Worm (Caenorhabditis elegans) whole organism, L3 larva: ENCODE measurements around the gene srm-3.

ENCODE experiments used
- aly-2 ChIP-seq: fragments of 150-350 bp; optimal IDR thresholded peaks from 2 replicates; lab custom pipeline; 2014; ENCODE audit warnings: missing biosample characterization, missing genetic modification characterization
- ceh-28 ChIP-seq: fragments of 150-350 bp; optimal IDR thresholded peaks from 2 replicates; lab custom pipeline; 2014; ENCODE audit warnings: missing biosample characterization, missing genetic modification reagents, missing genetic modification characterization
- ceh-9 ChIP-seq: sonication (generic microtip); optimal IDR thresholded peaks from 2 replicates; lab custom pipeline; 2018; ENCODE audit warnings: missing biosample characterization, missing genetic modification characterization
- daf-12 ChIP-seq: fragments of 150-350 bp; optimal IDR thresholded peaks from 2 replicates; lab custom pipeline; 2014; ENCODE audit warnings: missing biosample characterization, missing genetic modification reagents, missing genetic modification characterization
- egl-27 ChIP-seq: sonication (generic microtip); optimal IDR thresholded peaks from 4 replicates; lab custom pipeline; 2017; ENCODE audit warnings: missing biosample characterization, missing genetic modification reagents, missing genetic modification characterization
- elt-1 ChIP-seq: fragments of 150-350 bp; optimal IDR thresholded peaks from 2 replicates; lab custom pipeline; 2014; ENCODE audit warnings: missing biosample characterization, missing genetic modification characterization
- eor-1 ChIP-seq, 2 experiments: fragments of 150-350 bp; optimal IDR thresholded peaks; 2 replicates each; lab custom pipeline; 2014 to 2018; ENCODE audit warnings: missing biosample characterization in 2 of 2, missing genetic modification characterization in 2 of 2
- hmg-11 ChIP-seq: sonication (generic microtip); optimal IDR thresholded peaks from 2 replicates; lab custom pipeline; 2016; ENCODE audit warnings: missing genetic modification characterization, missing compliant biosample characterization
- lin-15B ChIP-seq: fragments of 150-350 bp; optimal IDR thresholded peaks from 2 replicates; lab custom pipeline; 2014; ENCODE audit warnings: missing biosample characterization, missing genetic modification characterization
- lin-39 ChIP-seq: fragments of 150-350 bp; optimal IDR thresholded peaks from 2 replicates; lab custom pipeline; 2018; ENCODE audit warnings: missing biosample characterization, missing genetic modification reagents, missing genetic modification characterization
- lsy-12 ChIP-seq: sonication (generic microtip); optimal IDR thresholded peaks from 2 replicates; lab custom pipeline; 2016; ENCODE audit warnings: mild to moderate bottlenecking, missing genetic modification characterization, missing compliant biosample characterization
- mml-1 ChIP-seq: fragments of 150-350 bp; sonication (generic microtip); optimal IDR thresholded peaks from 3 replicates; lab custom pipeline; 2014; ENCODE audit warnings: missing biosample characterization, missing genetic modification characterization
- nfya-1 ChIP-seq: sonication (generic microtip); optimal IDR thresholded peaks from 2 replicates; lab custom pipeline; 2017; ENCODE audit warnings: missing genetic modification characterization, mild to moderate bottlenecking, missing compliant biosample characterization, antibody characterized with exemption, moderate library complexity; ENCODE audit not compliant: insufficient read depth
- nhr-23 ChIP-seq: fragments of 150-350 bp; optimal IDR thresholded peaks from 2 replicates; lab custom pipeline; 2014; ENCODE audit warnings: missing biosample characterization, missing genetic modification reagents, missing genetic modification characterization
- nhr-237 ChIP-seq: fragments of 150-350 bp; optimal IDR thresholded peaks from 2 replicates; lab custom pipeline; 2014; ENCODE audit warnings: missing biosample characterization, missing genetic modification characterization
- nhr-25 ChIP-seq: sonication (generic microtip); optimal IDR thresholded peaks from 2 replicates; lab custom pipeline; 2017; ENCODE audit warnings: missing biosample characterization, missing genetic modification characterization
- nhr-43 ChIP-seq: sonication (generic microtip); optimal IDR thresholded peaks from 2 replicates; lab custom pipeline; 2016; ENCODE audit warnings: mild to moderate bottlenecking, missing genetic modification characterization, missing compliant biosample characterization; ENCODE audit not compliant: poor library complexity, severe bottlenecking
- nhr-67 ChIP-seq: fragments of 150-350 bp; optimal IDR thresholded peaks from 2 replicates; lab custom pipeline; 2014; ENCODE audit warnings: missing biosample characterization, missing genetic modification characterization
- nhr-76 ChIP-seq: fragments of 150-350 bp; sonication (generic microtip); optimal IDR thresholded peaks from 5 replicates; lab custom pipeline; 2014; ENCODE audit warnings: missing biosample characterization, missing genetic modification characterization
- nhr-77 ChIP-seq: fragments of 150-350 bp; optimal IDR thresholded peaks from 2 replicates; lab custom pipeline; 2014; ENCODE audit warnings: missing biosample characterization, missing genetic modification characterization
- pqm-1 ChIP-seq: fragments of 150-350 bp; optimal IDR thresholded peaks from 2 replicates; lab custom pipeline; 2017; ENCODE audit warnings: missing biosample characterization, missing genetic modification characterization, inconsistent platforms
- skn-1 ChIP-seq: fragments of 150-350 bp; optimal IDR thresholded peaks from 2 replicates; lab custom pipeline; 2014; ENCODE audit warnings: missing biosample characterization, missing genetic modification characterization
- snpc-4 ChIP-seq: fragments of 150-350 bp; optimal IDR thresholded peaks from 2 replicates; lab custom pipeline; 2014; ENCODE audit warnings: missing biosample characterization, missing genetic modification characterization
- unc-39 ChIP-seq: sonication (generic microtip); optimal IDR thresholded peaks from 4 replicates; lab custom pipeline; 2017; ENCODE audit warnings: missing biosample characterization, missing genetic modification characterization
- zag-1 ChIP-seq: fragments of 150-350 bp; optimal IDR thresholded peaks from 2 replicates; lab custom pipeline; 2014; ENCODE audit warnings: missing biosample characterization, missing genetic modification characterization
- ztf-4 ChIP-seq: fragments of 150-350 bp; optimal IDR thresholded peaks from 2 replicates; lab custom pipeline; 2014; ENCODE audit warnings: missing biosample characterization, missing genetic modification characterization

The srm-3 gene

ce11 chrIV:9648682-9649081 is at the start of gene srm-3:
Gene srm-3 (plus strand): TSS chrIV:9648982.
- TF ChIP-seq lsy-12 (tag; lab: Kevin White, UChicago): no peak
- TF ChIP-seq nhr-23 (tag; lab: Kevin White, UChicago): no peak
- no peak for TF ChIP-seq nfya-1 (tag; lab: Kevin White, UChicago)
- TF ChIP-seq, all 47 proteins: peak for 0

ce11 chrIV:9601595-9601994 is 47.2 kb upstream of the srm-3 start, which contains the start of gene aat-1:
Gene aat-1 (minus strand): TSS chrIV:9601695.
- TF ChIP-seq egl-27 (no peak), skn-1 (tag; lab: Kevin White, UChicago) (no peak), nhr-25 (tag; lab: Kevin White, UChicago) (no peak), snpc-4 (no peak), nhr-67 (tag; lab: Kevin White, UChicago) (no peak), nfya-1 (tag; lab: Kevin White, UChicago) (no peak), elt-1 (tag; lab: Kevin White, UChicago) (no peak), ceh-9 (no peak), nhr-43 (tag; lab: Kevin White, UChicago) (no peak), unc-39 (no peak), zag-1 (no peak), ztf-4 (no peak), nhr-76 (tag; lab: Kevin White, UChicago) (no peak), ceh-28 (tag; lab: Kevin White, UChicago) (no peak), lin-15B (tag; lab: Kevin White, UChicago) (no peak), lin-39 (tag; lab: Kevin White, UChicago) (no peak), pqm-1 (tag; lab: Kevin White, UChicago) (no peak)

- TF ChIP-seq elt-1 (tag; lab: Kevin White, UChicago) (peak; percentile 98), daf-12 (tag; lab: Kevin White, UChicago) (no peak), lsy-12 (tag; lab: Kevin White, UChicago) (no peak), eor-1 (tag; optimal IDR thresholded peaks at IDR 0.05; lab: Kevin White, UChicago) (no peak), hmg-11 (tag; lab: Kevin White, UChicago) (no peak), zag-1 (no peak), pqm-1 (tag; lab: Kevin White, UChicago) (no peak)
Measured at ce11 chrIV:9607945-9608344, 40.8 kb upstream of the srm-3 start.

- TF ChIP-seq nhr-25 (tag; lab: Kevin White, UChicago) (peak; percentile 55), nhr-237 (tag; lab: Kevin White, UChicago) (no peak), elt-1 (tag; lab: Kevin White, UChicago) (peak; percentile 93), lin-39 (tag; lab: Kevin White, UChicago) (no peak)
Measured at ce11 chrIV:9609095-9609494, 39.7 kb upstream of the srm-3 start.

- TF ChIP-seq eor-1 (tag; optimal IDR thresholded peaks at IDR 0.05; lab: Kevin White, UChicago): no peak
- peak; percentile 4 for TF ChIP-seq nhr-25 (tag; lab: Kevin White, UChicago)
- peak; percentile 92 for TF ChIP-seq elt-1 (tag; lab: Kevin White, UChicago)
Measured at ce11 chrIV:9610923-9611322, 37.9 kb upstream of the srm-3 start.

- TF ChIP-seq nhr-43 (tag; lab: Kevin White, UChicago) (no peak), elt-1 (tag; lab: Kevin White, UChicago) (peak; percentile 92), nhr-237 (tag; lab: Kevin White, UChicago) (no peak), mml-1 (tag; lab: Kevin White, UChicago) (no peak), ceh-28 (tag; lab: Kevin White, UChicago) (no peak)
Measured at ce11 chrIV:9613072-9613590, 35.7 kb upstream of the srm-3 start.

- TF ChIP-seq nhr-23 (tag; lab: Kevin White, UChicago) (peak; percentile 22), skn-1 (tag; lab: Kevin White, UChicago) (no peak), elt-1 (tag; lab: Kevin White, UChicago) (peak; percentile 99), nhr-77 (tag; lab: Kevin White, UChicago) (no peak), nhr-25 (tag; lab: Kevin White, UChicago) (no peak), aly-2 (tag; lab: Kevin White, UChicago) (no peak)
Measured at ce11 chrIV:9614060-9614459, 34.7 kb upstream of the srm-3 start.
